Worm (Caenorhabditis elegans) whole organism, young adult: ENCODE data around the gene pmp-1.
A peak's percentile ranks its signal among the peaks of the same experiment; 100 is the strongest.

Experiments
- C06A6.2 ChIP-seq: fragments of 200-800 bp; sonication (Bioruptor generic); conservative IDR thresholded peaks from 2 replicates; pipeline ENCODE4 v1.3.6; 2022; ENCODE audit warnings: missing genetic modification characterization, missing compliant biosample characterization
- F22D6.2 ChIP-seq: sonication (generic microtip); optimal IDR thresholded peaks from 2 replicates; lab custom pipeline; 2016; ENCODE audit warnings: mild to moderate bottlenecking, missing genetic modification characterization, missing compliant biosample characterization
- F23B12.7 ChIP-seq: sonication (generic microtip); optimal IDR thresholded peaks from 2 replicates; lab custom pipeline; 2017; ENCODE audit warnings: missing genetic modification characterization, mild to moderate bottlenecking, missing compliant biosample characterization, antibody characterized with exemption, moderate library complexity; ENCODE audit not compliant: insufficient read depth
- F37B4.10 ChIP-seq: fragments of 200-800 bp; sonication (Bioruptor generic); IDR thresholded peaks from 2 replicates; pipeline ENCODE4 v1.3.6; 2022; ENCODE audit warnings: missing genetic modification characterization, missing compliant biosample characterization
- F49E8.2 ChIP-seq: sonication (generic microtip); optimal IDR thresholded peaks from 3 replicates; lab custom pipeline; 2017; ENCODE audit warnings: missing genetic modification characterization, mild to moderate bottlenecking, missing compliant biosample characterization, antibody characterized with exemption, moderate library complexity; ENCODE audit not compliant: insufficient read depth
- F52B5.7 ChIP-seq: sonication (generic microtip); optimal IDR thresholded peaks from 2 replicates; lab custom pipeline; 2016; ENCODE audit warnings: mild to moderate bottlenecking, missing genetic modification characterization, missing compliant biosample characterization
- F55B11.4 ChIP-seq: sonication (generic microtip); optimal IDR thresholded peaks from 2 replicates; lab custom pipeline; 2016; ENCODE audit warnings: missing compliant biosample characterization, missing genetic modification characterization, borderline replicate concordance; ENCODE audit not compliant: insufficient read depth
- T26A5.8 ChIP-seq: sonication (generic microtip); optimal IDR thresholded peaks from 2 replicates; lab custom pipeline; 2016; ENCODE audit warnings: missing genetic modification characterization, missing compliant biosample characterization
- Y53F4B.3 ChIP-seq: fragments of 200-800 bp; sonication (Bioruptor generic); IDR thresholded peaks from 2 replicates; pipeline ENCODE4 v1.3.6; 2022; ENCODE audit warnings: missing genetic modification reagents, missing genetic modification characterization, missing compliant biosample characterization
- Y79H2A.3 ChIP-seq: fragments of 200-800 bp; sonication (Bioruptor generic); conservative IDR thresholded peaks from 2 replicates; pipeline ENCODE4 v1.3.6; 2022; ENCODE audit warnings: missing genetic modification reagents, missing genetic modification characterization, missing compliant biosample characterization
- Y95B8A.8 ChIP-seq: fragments of 200-800 bp; sonication (Bioruptor generic); IDR thresholded peaks from 2 replicates; pipeline ENCODE4 v1.3.6; 2022; ENCODE audit warnings: missing genetic modification reagents, missing genetic modification characterization, missing compliant biosample characterization
- atf-7 ChIP-seq: sonication (generic microtip); optimal IDR thresholded peaks from 2 replicates; lab custom pipeline; 2017; ENCODE audit warnings: mild to moderate bottlenecking, missing genetic modification characterization, missing compliant biosample characterization
- attf-5 ChIP-seq: fragments of 200-800 bp; sonication (Bioruptor generic); optimal IDR thresholded peaks from 2 replicates; lab custom pipeline; 2018; ENCODE audit warnings: mild to moderate bottlenecking, missing genetic modification characterization, missing compliant biosample characterization
- cebp-1 ChIP-seq, 2 experiments: fragments of 200-800 bp in 1 of 2; sonication (Bioruptor generic) in 1 of 2; sonication (generic microtip) in 1 of 2; IDR thresholded peaks in 1 of 2; optimal IDR thresholded peaks in 1 of 2; 2 replicates each; pipeline versions ENCODE4 v1.3.6 to Lab custom; 2017 to 2022; ENCODE audit warnings: missing compliant biosample characterization in 2 of 2, missing genetic modification characterization in 2 of 2, mild to moderate bottlenecking in 1 of 2, missing genetic modification reagents in 1 of 2, moderate library complexity in 1 of 2
- cebp-2 ChIP-seq: fragments of 200-800 bp; sonication (Bioruptor generic); IDR thresholded peaks from 2 replicates; pipeline ENCODE4 v1.3.6; 2022; ENCODE audit warnings: missing genetic modification characterization, missing compliant biosample characterization
- ceh-91 ChIP-seq: fragments of 200-800 bp; sonication (Bioruptor generic); IDR thresholded peaks from 2 replicates; pipeline ENCODE4 v1.3.6; 2022; ENCODE audit warnings: missing genetic modification reagents, missing genetic modification characterization, missing compliant biosample characterization
- die-1 ChIP-seq: sonication (generic microtip); optimal IDR thresholded peaks from 2 replicates; lab custom pipeline; 2016; ENCODE audit warnings: missing genotype, mild to moderate bottlenecking, missing genetic modification characterization, missing compliant biosample characterization
- dox-1 ChIP-seq: fragments of 200-800 bp; sonication (Bioruptor generic); IDR thresholded peaks from 2 replicates; pipeline ENCODE4 v1.3.6; 2022; ENCODE audit warnings: missing genetic modification reagents, missing genetic modification characterization, missing compliant biosample characterization
- egl-44 ChIP-seq: fragments of 200-800 bp; sonication (Bioruptor generic); IDR thresholded peaks from 2 replicates; pipeline ENCODE4 v1.3.6; 2022; ENCODE audit warnings: missing genetic modification reagents, missing genetic modification characterization, missing compliant biosample characterization
- egrh-3 ChIP-seq: fragments of 200-800 bp; sonication (Bioruptor generic); IDR thresholded peaks from 2 replicates; pipeline ENCODE4 v1.3.6; 2022; ENCODE audit warnings: missing genetic modification reagents, missing genetic modification characterization, missing compliant biosample characterization
- hmg-1.2 ChIP-seq: fragments of 200-800 bp; sonication (Bioruptor generic); IDR thresholded peaks from 2 replicates; pipeline ENCODE4 v1.3.6; 2022; ENCODE audit warnings: missing genetic modification reagents, missing genetic modification characterization, missing compliant biosample characterization
- lin-26 ChIP-seq: fragments of 200-800 bp; sonication (Bioruptor generic); IDR thresholded peaks from 2 replicates; pipeline ENCODE4 v1.3.6; 2022; ENCODE audit warnings: missing genetic modification reagents, missing genetic modification characterization, missing compliant biosample characterization
- lin-40 ChIP-seq: sonication (generic microtip); optimal IDR thresholded peaks from 2 replicates; lab custom pipeline; 2016; ENCODE audit warnings: missing genetic modification characterization, mild to moderate bottlenecking, missing compliant biosample characterization, missing genotype, missing genetic modification reagents
- lir-1 ChIP-seq: fragments of 200-800 bp; sonication (Bioruptor generic); conservative IDR thresholded peaks from 2 replicates; pipeline ENCODE4 v1.3.6; 2022; ENCODE audit warnings: missing genetic modification reagents, missing genetic modification characterization, missing compliant biosample characterization
- madf-8 ChIP-seq: fragments of 200-800 bp; sonication (Bioruptor generic); conservative IDR thresholded peaks from 2 replicates; pipeline ENCODE4 v1.3.6; 2022; ENCODE audit warnings: missing genetic modification reagents, missing genetic modification characterization, missing compliant biosample characterization
- mxl-1 ChIP-seq: sonication (generic microtip); optimal IDR thresholded peaks from 2 replicates; lab custom pipeline; 2016; ENCODE audit warnings: missing genetic modification characterization, missing compliant biosample characterization
- nfyb-1 ChIP-seq: fragments of 200-800 bp; sonication (Bioruptor generic); IDR thresholded peaks from 2 replicates; pipeline ENCODE4 v1.3.6; 2022; ENCODE audit warnings: missing genetic modification reagents, missing genetic modification characterization, missing compliant biosample characterization
- nhr-120 ChIP-seq: fragments of 200-800 bp; sonication (Bioruptor generic); IDR thresholded peaks from 2 replicates; pipeline ENCODE4 v1.3.6; 2022; ENCODE audit warnings: missing genetic modification characterization, missing compliant biosample characterization
- nhr-179 ChIP-seq: sonication (generic microtip); optimal IDR thresholded peaks from 2 replicates; lab custom pipeline; 2016; ENCODE audit warnings: mild to moderate bottlenecking, missing genetic modification characterization, missing compliant biosample characterization
- pbrm-1 ChIP-seq: fragments of 200-800 bp; sonication (Bioruptor generic); IDR thresholded peaks from 2 replicates; pipeline ENCODE4 v1.3.6; 2022; ENCODE audit warnings: missing genetic modification reagents, missing genetic modification characterization, missing compliant biosample characterization
- pha-4 ChIP-seq: fragments of 150-350 bp; sonication (generic microtip); optimal IDR thresholded peaks from 2 replicates; lab custom pipeline; 2014; ENCODE audit warnings: missing biosample characterization, missing genetic modification reagents, missing genetic modification characterization
- rcor-1 ChIP-seq: fragments of 200-800 bp; sonication (Bioruptor generic); IDR thresholded peaks from 2 replicates; pipeline ENCODE4 v1.3.6; 2022; ENCODE audit warnings: missing genetic modification reagents, missing genetic modification characterization, missing compliant biosample characterization
- repo-1 ChIP-seq: sonication (generic microtip); optimal IDR thresholded peaks from 2 replicates; lab custom pipeline; 2017; ENCODE audit warnings: mild to moderate bottlenecking, missing genetic modification characterization, missing compliant biosample characterization
- tlf-1 ChIP-seq: fragments of 200-800 bp; sonication (Bioruptor generic); optimal IDR thresholded peaks from 2 replicates; lab custom pipeline; 2018; ENCODE audit warnings: mild to moderate bottlenecking, missing genetic modification characterization, missing compliant biosample characterization
- zfh-2 ChIP-seq: fragments of 200-800 bp; sonication (Bioruptor generic); conservative IDR thresholded peaks from 2 replicates; pipeline ENCODE4 v1.3.6; 2022; ENCODE audit warnings: missing genetic modification reagents, missing genetic modification characterization, missing compliant biosample characterization
- ztf-3 ChIP-seq: fragments of 200-800 bp; sonication (Bioruptor generic); optimal IDR thresholded peaks from 2 replicates; lab custom pipeline; 2018; ENCODE audit warnings: mild to moderate bottlenecking, missing genetic modification characterization, missing compliant biosample characterization

Gene pmp-1

DNA sequence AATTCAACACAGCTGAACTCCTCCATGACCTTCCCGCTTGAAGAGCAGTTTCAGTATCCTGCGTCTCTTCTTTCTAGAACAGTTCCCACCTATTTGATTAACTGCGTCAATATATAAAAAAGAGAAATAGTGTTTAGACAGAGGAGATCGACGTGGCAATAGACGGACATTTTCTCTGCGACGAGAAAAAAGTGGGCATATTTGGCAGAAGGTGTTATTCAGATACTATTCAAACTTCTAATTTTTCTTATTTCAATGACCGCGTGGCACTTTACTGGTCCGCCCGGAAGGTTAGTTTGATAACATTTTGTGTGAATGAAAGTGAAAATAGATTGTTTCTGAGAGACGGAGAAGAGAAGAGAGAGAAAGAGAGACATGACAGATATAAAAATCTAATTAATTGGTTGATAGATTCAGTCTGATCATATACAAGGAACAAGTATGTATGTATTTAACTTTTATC lies 35.6 kb downstream of the pmp-1 start, which contains the start of gene tbc-6 (continued):
- TF ChIP-seq mxl-1 (tag; lab: Kevin White, UChicago) (no peak), F22D6.2 (no peak), lin-40 (tag; lab: Kevin White, UChicago) (peak; percentile 53), egl-44 (no peak), Y79H2A.3 (0 out of 2 replicates have a peak, but pooled peaks have one; percentile 34), F37B4.10 (GFP tag; lab: Robert Waterston, UW) (no peak), F52B5.7 (tag; lab: Kevin White, UChicago) (no peak), hmg-1.2 (GFP tag; lab: Robert Waterston, UW) (peak; percentile 31; the same call in 1 of the 2 replicates), Y95B8A.8 (GFP tag; lab: Robert Waterston, UW) (0 out of 2 replicates have a peak, but pooled peaks have one; percentile 23), rcor-1 (GFP tag; lab: Robert Waterston, UW) (no peak), madf-8 (no peak), F55B11.4 (tag; lab: Kevin White, UChicago) (no peak), dox-1 (0 out of 2 replicates have a peak, but pooled peaks have one; percentile 19), lin-26 (GFP tag; lab: Robert Waterston, UW) (0 out of 2 replicates have a peak, but pooled peaks have one; percentile 40)

DNA sequence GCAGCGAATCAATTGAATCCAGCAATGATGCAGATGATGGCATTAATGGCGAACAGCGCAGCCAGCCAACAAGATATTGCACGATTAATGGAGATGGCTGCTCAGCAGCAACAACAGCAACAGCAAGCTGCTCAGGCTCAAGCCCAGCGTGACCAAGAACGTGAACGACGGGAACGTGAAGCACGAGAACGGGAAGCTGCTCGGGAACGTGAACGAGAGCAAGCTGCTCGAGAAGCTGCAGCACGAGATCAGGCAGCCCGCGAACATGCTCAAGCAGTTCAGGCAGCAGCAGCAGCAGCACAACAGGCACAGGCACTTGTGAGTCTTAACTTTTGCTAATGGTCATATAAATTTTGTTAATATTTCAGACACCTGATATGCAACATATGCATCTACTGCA lies 36.8 kb downstream of the pmp-1 start:
- TF ChIP-seq F49E8.2 (tag; lab: Kevin White, UChicago) = no peak
- no peak for TF ChIP-seq C06A6.2
- peak; percentile 47; the same call in 1 of the 2 replicates for TF ChIP-seq egrh-3
- no peak for TF ChIP-seq F23B12.7 (tag; lab: Kevin White, UChicago)
- TF ChIP-seq zfh-2 (GFP tag; lab: Robert Waterston, UW) = peak; percentile 91
- TF ChIP-seq nfyb-1 (GFP tag; lab: Robert Waterston, UW) = 0 out of 2 replicates have a peak, but pooled peaks have one; percentile 26
- TF ChIP-seq lin-40 (tag; lab: Kevin White, UChicago) = no peak
- peak; percentile 10 for TF ChIP-seq repo-1 (tag; lab: Kevin White, UChicago)
- no peak for TF ChIP-seq T26A5.8 (tag; lab: Kevin White, UChicago)
- no peak for TF ChIP-seq dox-1

DNA sequence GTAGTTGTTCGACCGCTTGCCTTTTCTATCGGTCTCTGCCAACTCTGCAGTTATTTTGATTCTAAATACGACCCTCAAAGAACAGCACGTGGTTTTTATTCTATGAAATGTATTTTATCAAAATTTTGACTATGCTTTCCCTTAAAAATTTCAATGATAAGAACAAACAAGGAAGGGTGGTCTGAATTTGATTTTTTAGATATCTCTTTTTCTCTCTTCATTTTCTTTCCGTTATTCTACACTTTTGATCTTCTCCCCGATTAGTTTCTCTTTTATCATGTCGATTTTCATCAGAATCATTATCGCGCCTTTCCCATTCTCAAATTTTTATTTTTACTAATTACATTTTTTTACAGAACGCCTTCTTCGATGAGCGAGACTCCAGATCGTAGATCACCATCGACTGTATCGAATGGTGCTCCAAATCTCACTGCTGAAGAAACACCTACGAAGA lies 38.5 kb downstream of the pmp-1 start:
- TF ChIP-seq ceh-91 = no peak
- no peak for TF ChIP-seq T26A5.8 (tag; lab: Kevin White, UChicago)
- TF ChIP-seq attf-5 (GFP tag; lab: Kevin White, UChicago) = no peak
- no peak for TF ChIP-seq tlf-1
- TF ChIP-seq, all 124 proteins: peak for 0

DNA sequence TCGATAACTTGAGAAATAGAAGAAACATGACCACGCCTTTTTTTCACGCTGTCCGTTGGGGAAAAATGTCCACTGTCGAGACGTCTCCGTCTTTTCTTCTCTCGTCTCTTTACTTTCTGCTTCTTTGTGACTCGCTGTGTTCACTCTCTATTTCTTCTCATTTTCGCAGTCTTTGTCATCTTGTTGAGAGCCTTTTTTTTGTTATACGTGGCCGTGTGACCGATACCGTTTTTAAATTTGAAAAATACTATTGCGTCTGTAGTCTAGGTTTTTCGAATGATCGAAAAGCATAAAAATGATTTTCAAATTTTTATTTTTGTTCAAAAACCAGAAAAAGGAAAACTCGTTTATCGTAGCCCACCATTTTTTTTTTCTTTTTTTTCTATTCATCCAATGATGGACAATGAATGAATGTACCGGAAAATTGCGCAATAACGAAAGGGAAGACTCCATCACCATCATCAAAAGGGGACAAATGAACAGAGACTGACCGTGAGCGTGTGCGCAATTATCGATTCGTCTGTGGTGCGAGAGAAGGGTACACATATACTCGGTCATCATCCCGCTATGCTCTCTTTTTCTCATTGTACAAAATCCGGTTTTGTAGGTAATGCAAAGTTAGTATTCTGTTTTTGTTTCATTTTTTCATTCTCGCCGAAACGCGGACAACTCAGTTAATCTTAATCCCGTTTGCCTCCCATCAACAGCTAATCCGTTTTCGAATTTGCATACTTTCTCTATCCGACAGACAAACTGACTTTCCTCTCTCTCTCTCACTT lies 39.1 kb downstream of the pmp-1 start:
- TF ChIP-seq lir-1 (GFP tag; lab: Robert Waterston, UW) = no peak
- TF ChIP-seq nhr-179 (tag; lab: Kevin White, UChicago) = no peak
- TF ChIP-seq ztf-3 = no peak
- 0 out of 2 replicates have a peak, but pooled peaks have one; percentile 18 for TF ChIP-seq pbrm-1
- TF ChIP-seq cebp-1 (GFP tag; IDR thresholded peaks at IDR 0.05; lab: Robert Waterston, UW) = no peak
- TF ChIP-seq cebp-1 (tag; optimal IDR thresholded peaks at IDR 0.05; lab: Kevin White, UChicago) = peak; percentile 1
- no peak for TF ChIP-seq die-1
- TF ChIP-seq Y53F4B.3 (GFP tag; lab: Robert Waterston, UW) = no peak
- TF ChIP-seq atf-7 (tag; lab: Kevin White, UChicago) = no peak
- TF ChIP-seq hmg-1.2 (GFP tag; lab: Robert Waterston, UW) = peak; percentile 16; the same call in 1 of the 2 replicates
- TF ChIP-seq cebp-2 = no peak
- no peak for TF ChIP-seq lin-26 (GFP tag; lab: Robert Waterston, UW)
- TF ChIP-seq pha-4 = no peak
- no peak for TF ChIP-seq nhr-120 (GFP tag; lab: Robert Waterston, UW)
